Fruit fly (Drosophila melanogaster) whole organism, embryonic: ENCODE data around the gene CG12017.

Experiments
- ATbp ChIP-seq: fragments of 200-800 bp; sonication (Bioruptor generic); optimal IDR thresholded peaks from 2 replicates; lab custom pipeline; 2017; ENCODE audit warnings: missing biosample characterization, mild to moderate bottlenecking, missing genetic modification characterization, missing genetic modification reagents
- Ada2b ChIP-seq: fragments of 200-800 bp; sonication (Bioruptor generic); IDR thresholded peaks from 2 replicates; pipeline ENCODE4 v1.3.6; 2022; ENCODE audit warnings: missing biosample characterization, missing genetic modification characterization
- BEAF-32 ChIP-seq: fragments of 200-800 bp; sonication (Bioruptor generic); optimal IDR thresholded peaks from 3 replicates; lab custom pipeline; 2017; ENCODE audit warnings: missing biosample characterization, missing genetic modification characterization, mild to moderate bottlenecking, moderate library complexity, missing genetic modification reagents
- BtbVII ChIP-seq: fragments of 200-800 bp; sonication (Bioruptor generic); optimal IDR thresholded peaks from 3 replicates; lab custom pipeline; 2017; ENCODE audit warnings: missing biosample characterization, mild to moderate bottlenecking, missing genetic modification characterization
- CG10543 ChIP-seq: fragments of 200-800 bp; sonication (Bioruptor generic); optimal IDR thresholded peaks from 3 replicates; lab custom pipeline; 2017; ENCODE audit warnings: missing biosample characterization, mild to moderate bottlenecking, missing genetic modification characterization, moderate library complexity
- CG12219 ChIP-seq: fragments of 200-800 bp; sonication (Bioruptor generic); optimal IDR thresholded peaks from 3 replicates; lab custom pipeline; 2018; ENCODE audit warnings: missing biosample characterization, mild to moderate bottlenecking, missing genetic modification characterization
- CG12659 ChIP-seq: fragments of 200-800 bp; sonication (Bioruptor generic); optimal IDR thresholded peaks from 3 replicates; lab custom pipeline; 2017; ENCODE audit warnings: mild to moderate bottlenecking, missing biosample characterization, missing genetic modification reagents, missing genetic modification characterization
- CG12769 ChIP-seq: fragments of 200-800 bp; sonication (Bioruptor generic); optimal IDR thresholded peaks from 2 replicates; lab custom pipeline; 2019; ENCODE audit warnings: missing biosample characterization, mild to moderate bottlenecking, missing genetic modification characterization, moderate library complexity
- CG15269 ChIP-seq: fragments of 200-800 bp; sonication (Bioruptor generic); optimal IDR thresholded peaks from 2 replicates; lab custom pipeline; 2018; ENCODE audit warnings: missing biosample characterization, mild to moderate bottlenecking, missing genetic modification characterization, moderate library complexity
- CG1603 ChIP-seq: fragments of 200-800 bp; sonication (Bioruptor generic); optimal IDR thresholded peaks from 2 replicates; lab custom pipeline; 2019; ENCODE audit warnings: missing biosample characterization, mild to moderate bottlenecking, missing genetic modification characterization, moderate library complexity
- CG16779 ChIP-seq: fragments of 200-800 bp; sonication (Bioruptor generic); IDR thresholded peaks from 2 replicates; pipeline ENCODE4 v1.3.6; 2022; ENCODE audit warnings: missing biosample characterization, missing genetic modification characterization
- CG17328 ChIP-seq: fragments of 200-800 bp; sonication (Bioruptor generic); IDR thresholded peaks from 2 replicates; pipeline ENCODE4 v1.3.6; 2022; ENCODE audit warnings: missing biosample characterization, missing genetic modification characterization
- CG17361 ChIP-seq: fragments of 200-800 bp; sonication (Bioruptor generic); IDR thresholded peaks from 3 replicates; pipeline ENCODE4 v1.3.6; 2022; ENCODE audit warnings: missing biosample characterization, missing genetic modification characterization
- CG18764 ChIP-seq: fragments of 200-800 bp; sonication (Bioruptor generic); optimal IDR thresholded peaks from 3 replicates; lab custom pipeline; 2016; ENCODE audit warnings: missing biosample characterization, missing genetic modification characterization
- CG2202 ChIP-seq: fragments of 200-800 bp; sonication (Bioruptor generic); optimal IDR thresholded peaks from 2 replicates; lab custom pipeline; 2018; ENCODE audit warnings: missing biosample characterization, mild to moderate bottlenecking, missing genetic modification characterization
- CG2712 ChIP-seq: fragments of 200-800 bp; optimal IDR thresholded peaks from 3 replicates; lab custom pipeline; 2019; ENCODE audit warnings: missing biosample characterization, mild to moderate bottlenecking, missing genetic modification characterization, moderate library complexity
- CG3163 ChIP-seq: fragments of 200-800 bp; sonication (Bioruptor generic); optimal IDR thresholded peaks from 3 replicates; lab custom pipeline; 2016; ENCODE audit warnings: missing biosample characterization, missing genetic modification characterization
- CG34224 ChIP-seq: fragments of 200-800 bp; sonication (Bioruptor generic); IDR thresholded peaks from 3 replicates; pipeline ENCODE4 v1.3.6; 2022; ENCODE audit warnings: missing biosample characterization, missing genetic modification characterization; ENCODE audit not compliant: partially characterized antibody
- CG6175 ChIP-seq: fragments of 200-800 bp; sonication (Bioruptor generic); IDR thresholded peaks from 3 replicates; pipeline ENCODE4 v1.3.6; 2022; ENCODE audit warnings: missing biosample characterization, missing genetic modification characterization
- CG6854 ChIP-seq: fragments of 200-800 bp; sonication (Bioruptor generic); optimal IDR thresholded peaks from 3 replicates; lab custom pipeline; 2017; ENCODE audit warnings: missing biosample characterization, mild to moderate bottlenecking, missing genetic modification characterization
- CG7357 ChIP-seq: fragments of 200-800 bp; sonication (Bioruptor generic); IDR thresholded peaks from 3 replicates; pipeline ENCODE4 v1.3.6; 2022; ENCODE audit warnings: missing biosample characterization, missing genetic modification characterization
- CG7372 ChIP-seq: fragments of 200-800 bp; sonication (Bioruptor generic); IDR thresholded peaks from 2 replicates; pipeline ENCODE4 v1.3.6; 2022; ENCODE audit warnings: missing biosample characterization, missing genetic modification characterization
- CG7839 ChIP-seq: fragments of 200-800 bp; sonication (Bioruptor generic); optimal IDR thresholded peaks from 3 replicates; lab custom pipeline; 2018; ENCODE audit warnings: missing biosample characterization, mild to moderate bottlenecking, missing genetic modification characterization, moderate library complexity
- CG9932 ChIP-seq: fragments of 200-800 bp; sonication (Bioruptor generic); IDR thresholded peaks from 2 replicates; pipeline ENCODE4 v1.3.6; 2022; ENCODE audit warnings: missing biosample characterization, missing genetic modification characterization
- Chrac-16 ChIP-seq: fragments of 200-800 bp; sonication (Bioruptor generic); optimal IDR thresholded peaks from 3 replicates; lab custom pipeline; 2016; ENCODE audit warnings: missing biosample characterization, missing genetic modification characterization
- CrebB ChIP-seq: fragments of 200-800 bp; sonication (Bioruptor generic); optimal IDR thresholded peaks from 3 replicates; lab custom pipeline; 2018; ENCODE audit warnings: missing biosample characterization, mild to moderate bottlenecking, missing genetic modification characterization
- D19B ChIP-seq: fragments of 200-800 bp; sonication (Bioruptor generic); optimal IDR thresholded peaks from 2 replicates; lab custom pipeline; 2017; ENCODE audit warnings: missing biosample characterization, mild to moderate bottlenecking, missing genetic modification characterization
- Dip3 ChIP-seq: fragments of 200-800 bp; sonication (Bioruptor generic); optimal IDR thresholded peaks from 3 replicates; lab custom pipeline; 2016; ENCODE audit warnings: missing biosample characterization, missing genetic modification characterization
- Dp ChIP-seq: fragments of 200-800 bp; sonication (Bioruptor generic); optimal IDR thresholded peaks from 2 replicates; lab custom pipeline; 2018; ENCODE audit warnings: missing biosample characterization, mild to moderate bottlenecking, missing genetic modification characterization, moderate library complexity
- MBD-R2 ChIP-seq: fragments of 200-800 bp; sonication (Bioruptor generic); IDR thresholded peaks from 2 replicates; pipeline ENCODE4 v1.3.6; 2022; ENCODE audit warnings: missing biosample characterization, missing genetic modification characterization
- Mrtf ChIP-seq: fragments of 200-800 bp; sonication (Bioruptor generic); IDR thresholded peaks from 3 replicates; pipeline ENCODE4 v1.3.6; 2022; ENCODE audit warnings: missing biosample characterization, missing genetic modification characterization
- NC2β ChIP-seq: fragments of 200-800 bp; sonication (Bioruptor generic); optimal IDR thresholded peaks from 2 replicates; lab custom pipeline; 2016; ENCODE audit warnings: missing biosample characterization, missing genetic modification characterization
- Nf-YC ChIP-seq: fragments of 200-800 bp; optimal IDR thresholded peaks from 3 replicates; lab custom pipeline; 2019; ENCODE audit warnings: missing biosample characterization, mild to moderate bottlenecking, missing genetic modification characterization, moderate library complexity
- PHDP ChIP-seq: fragments of 200-800 bp; sonication (Bioruptor generic); optimal IDR thresholded peaks from 3 replicates; lab custom pipeline; 2018; ENCODE audit warnings: missing biosample characterization, mild to moderate bottlenecking, missing genetic modification characterization, moderate library complexity
- Ptx1 ChIP-seq: fragments of 200-800 bp; sonication (Bioruptor generic); IDR thresholded peaks from 2 replicates; pipeline ENCODE4 v1.3.6; 2022; ENCODE audit warnings: missing biosample characterization, missing genetic modification characterization
- ash1 ChIP-seq: fragments of 200-800 bp; sonication (Bioruptor generic); optimal IDR thresholded peaks from 2 replicates; lab custom pipeline; 2018; ENCODE audit warnings: missing biosample characterization, mild to moderate bottlenecking, missing genetic modification characterization
- bab2 ChIP-seq: fragments of 200-800 bp; sonication (Bioruptor generic); optimal IDR thresholded peaks from 2 replicates; lab custom pipeline; 2016; ENCODE audit warnings: missing biosample characterization, missing genetic modification characterization
- caup ChIP-seq: fragments of 200-800 bp; sonication (Bioruptor generic); optimal IDR thresholded peaks from 3 replicates; lab custom pipeline; 2017; ENCODE audit warnings: missing biosample characterization, mild to moderate bottlenecking, missing genetic modification characterization, moderate library complexity; ENCODE audit not compliant: severe bottlenecking
- ems ChIP-seq: fragments of 200-800 bp; sonication (Bioruptor generic); optimal IDR thresholded peaks from 3 replicates; lab custom pipeline; 2016; ENCODE audit warnings: missing biosample characterization, missing genetic modification characterization
- ewg ChIP-seq: fragments of 200-800 bp; sonication (Bioruptor generic); optimal IDR thresholded peaks from 3 replicates; lab custom pipeline; 2017; ENCODE audit warnings: mild to moderate bottlenecking, missing biosample characterization, missing genetic modification reagents, missing genetic modification characterization
- gcm ChIP-seq: fragments of 200-800 bp; sonication (Bioruptor generic); optimal IDR thresholded peaks from 2 replicates; lab custom pipeline; 2019; ENCODE audit warnings: missing biosample characterization, mild to moderate bottlenecking, missing genetic modification characterization, moderate library complexity
- kay ChIP-seq: fragments of 200-800 bp; sonication (Bioruptor generic); optimal IDR thresholded peaks from 2 replicates; lab custom pipeline; 2016; ENCODE audit warnings: missing biosample characterization, missing genetic modification characterization
- luna ChIP-seq: fragments of 200-800 bp; sonication (Bioruptor generic); optimal IDR thresholded peaks from 2 replicates; lab custom pipeline; 2016; ENCODE audit warnings: missing biosample characterization, missing genetic modification characterization
- pan ChIP-seq, 4 experiments: fragments of >200 bp in 3 of 4; fragments of 200-800 bp in 1 of 4; sonication (Bioruptor generic) in 1 of 4; optimal IDR thresholded peaks in 3 of 4; IDR thresholded peaks in 1 of 4; 2 replicates each; pipeline versions ENCODE4 v1.3.6 to Lab custom; 2017 to 2022; ENCODE audit warnings: missing biosample characterization in 2 of 4, missing genetic modification characterization in 2 of 4, mixed read lengths in 1 of 4
- ro ChIP-seq: fragments of 200-800 bp; sonication (Bioruptor generic); IDR thresholded peaks from 2 replicates; pipeline ENCODE4 v1.3.6; 2022; ENCODE audit warnings: missing biosample characterization, missing genetic modification characterization
- sim ChIP-seq: fragments of 200-800 bp; sonication (Bioruptor generic); IDR thresholded peaks from 2 replicates; pipeline ENCODE4 v1.3.6; 2022; ENCODE audit warnings: missing biosample characterization, missing genetic modification characterization
- ssp ChIP-seq: fragments of 200-800 bp; sonication (Bioruptor generic); IDR thresholded peaks from 2 replicates; pipeline ENCODE4 v1.3.6; 2022; ENCODE audit warnings: missing biosample characterization, missing genetic modification characterization
- stwl ChIP-seq: fragments of 200-800 bp; sonication (Bioruptor generic); optimal IDR thresholded peaks from 3 replicates; lab custom pipeline; 2018; ENCODE audit warnings: missing biosample characterization, mild to moderate bottlenecking, missing genetic modification characterization, moderate library complexity
- tap ChIP-seq: fragments of 200-800 bp; optimal IDR thresholded peaks from 3 replicates; lab custom pipeline; 2019; ENCODE audit warnings: missing biosample characterization, mild to moderate bottlenecking, missing genetic modification characterization, moderate library complexity
- zfh2 ChIP-seq: fragments of 200-800 bp; sonication (Bioruptor generic); optimal IDR thresholded peaks from 2 replicates; lab custom pipeline; 2016; ENCODE audit warnings: missing biosample characterization, missing genetic modification characterization

CG12017 gene

dm6 chr3L:3300345-3300744, 20.3 kb downstream of the CG12017 start (continued):
- TF ChIP-seq CG7372 (0 out of 2 replicates have a peak, but pooled peaks have one; percentile 30), kay (peak; percentile 63), Nf-YC (no peak), NC2β (GFP tag; lab: Kevin White, UChicago) (no peak), CG16779 (GFP tag; lab: Robert Waterston, UW) (no peak), CG9932 (no peak; the same call in 1 of the 2 replicates), CG17328 (GFP tag; lab: Robert Waterston, UW) (peak; percentile 77), luna (no peak), zfh2 (GFP tag; lab: Kevin White, UChicago) (no peak), ssp (peak; percentile 63), ro (GFP tag; lab: Robert Waterston, UW) (peak; percentile 45; the same call in 1 of the 2 replicates), CG10543 (GFP tag; lab: Kevin White, UChicago) (no peak), CG6175 (0 out of 3 replicates have a peak, but pooled peaks have one; percentile 26), CG12219 (peak; percentile 38), CG2712 (tag; lab: Kevin White, UChicago) (peak; percentile 73), Chrac-16 (GFP tag; lab: Kevin White, UChicago) (peak; percentile 33), CG1603 (tag; lab: Kevin White, UChicago) (peak; percentile 78), Mrtf (no peak), Ada2b (GFP tag; lab: Robert Waterston, UW) (peak; percentile 73), BtbVII (peak; percentile 46), CG7357 (peak; percentile 30; the same call in 1 of the 3 replicates), CG2202 (tag; lab: Kevin White, UChicago) (no peak), tap (tag; lab: Kevin White, UChicago) (peak; percentile 50), ems (GFP tag; lab: Kevin White, UChicago) (peak; percentile 8), CG17361 (GFP tag; lab: Robert Waterston, UW) (peak; percentile 62; the same call in 2 of the 3 replicates), CG12769 (tag; lab: Kevin White, UChicago) (peak; percentile 29), CG12659 (GFP tag; lab: Kevin White, UChicago) (peak; percentile 7), stwl (tag; lab: Kevin White, UChicago) (no peak), ash1 (GFP tag; lab: Kevin White, UChicago) (no peak), CG7839 (tag; lab: Kevin White, UChicago) (peak; percentile 59), sim (GFP tag; lab: Robert Waterston, UW) (0 out of 2 replicates have a peak, but pooled peaks have one; percentile 55), gcm (GFP tag; lab: Kevin White, UChicago) (peak; percentile 61), ewg (GFP tag; lab: Kevin White, UChicago) (peak; percentile 14), BEAF-32 (no peak), Ptx1 (GFP tag; lab: Robert Waterston, UW) (peak; percentile 82), MBD-R2 (GFP tag; lab: Robert Waterston, UW) (no peak; the same call in 1 of the 2 replicates), CrebB (tag; lab: Kevin White, UChicago) (no peak), PHDP (tag; lab: Kevin White, UChicago) (no peak), CG6854 (peak; percentile 17), pan (optimal IDR thresholded peaks at IDR 0.05; lab: Kevin White, UChicago) (no peak), pan (GFP tag; optimal IDR thresholded peaks at IDR 0.05 in 1 of 2, IDR thresholded peaks at IDR 0.05 in 1 of 2) (peak in 1 of 2 experiments; percentile 83), Dp (GFP tag; lab: Kevin White, UChicago) (no peak), CG3163 (GFP tag; lab: Kevin White, UChicago) (no peak), Dip3 (GFP tag; lab: Kevin White, UChicago) (no peak), ATbp (GFP tag; lab: Kevin White, UChicago) (peak; percentile 59), CG34224 (GFP tag; lab: Robert Waterston, UW) (no peak), CG18764 (GFP tag; lab: Kevin White, UChicago) (peak; percentile 40), caup (GFP tag; lab: Kevin White, UChicago) (peak; percentile 28), bab2 (GFP tag; lab: Kevin White, UChicago) (peak; percentile 75), D19B (GFP tag; lab: Kevin White, UChicago) (no peak), CG15269 (tag; lab: Kevin White, UChicago) (peak; percentile 65)
